Fruit fly (Drosophila melanogaster) whole organism, prepupa: ENCODE results near the gene CG17707.

ENCODE experiments used
- Blimp-1 ChIP-seq: fragments of 200-800 bp; sonication (Bioruptor generic); optimal IDR thresholded peaks from 3 replicates; lab custom pipeline; 2017; ENCODE audit warnings: missing biosample characterization, missing genetic modification characterization, mild to moderate bottlenecking, moderate library complexity, missing genetic modification reagents
- CG10669 ChIP-seq: fragments of 200-800 bp; sonication (Bioruptor generic); optimal IDR thresholded peaks from 3 replicates; lab custom pipeline; 2018; ENCODE audit warnings: missing biosample characterization, mild to moderate bottlenecking, missing genetic modification characterization, moderate library complexity
- CG11294 ChIP-seq: fragments of 200-800 bp; sonication (Bioruptor generic); IDR thresholded peaks from 2 replicates; pipeline ENCODE4 v1.3.6; 2022; ENCODE audit warnings: missing biosample characterization, missing genetic modification characterization
- CG11762 ChIP-seq: fragments of 200-800 bp; sonication (Bioruptor generic); optimal IDR thresholded peaks from 3 replicates; lab custom pipeline; 2016; ENCODE audit warnings: missing biosample characterization, missing genetic modification characterization; ENCODE audit not compliant: insufficient read depth
- CG11902 ChIP-seq: fragments of 200-800 bp; sonication (Bioruptor generic); optimal IDR thresholded peaks from 3 replicates; lab custom pipeline; 2016; ENCODE audit warnings: missing biosample characterization, missing genetic modification characterization
- CG15336 ChIP-seq: fragments of 200-800 bp; sonication (Bioruptor generic); IDR thresholded peaks from 2 replicates; pipeline ENCODE4 v1.3.6; 2022; ENCODE audit warnings: missing biosample characterization, missing genetic modification characterization
- CG1621 ChIP-seq: fragments of 200-800 bp; sonication (Bioruptor generic); optimal IDR thresholded peaks from 3 replicates; lab custom pipeline; 2018; ENCODE audit warnings: missing biosample characterization, mild to moderate bottlenecking, missing genetic modification characterization
- CG16779 ChIP-seq: fragments of 200-800 bp; sonication (Bioruptor generic); optimal IDR thresholded peaks from 3 replicates; lab custom pipeline; 2017; ENCODE audit warnings: missing biosample characterization, mild to moderate bottlenecking, missing genetic modification characterization
- CG34406 ChIP-seq: fragments of 200-800 bp; sonication (Bioruptor generic); optimal IDR thresholded peaks from 3 replicates; lab custom pipeline; 2016; ENCODE audit warnings: missing biosample characterization, missing genetic modification characterization
- CG3919 ChIP-seq: fragments of 200-800 bp; sonication (Bioruptor generic); optimal IDR thresholded peaks from 3 replicates; lab custom pipeline; 2016; ENCODE audit warnings: missing biosample characterization, missing genetic modification characterization
- CG4318 ChIP-seq: fragments of 200-800 bp; sonication (Bioruptor generic); optimal IDR thresholded peaks from 3 replicates; lab custom pipeline; 2017; ENCODE audit warnings: missing biosample characterization, mild to moderate bottlenecking, missing genetic modification characterization
- CG6163 ChIP-seq: fragments of 200-800 bp; sonication (Bioruptor generic); IDR thresholded peaks from 3 replicates; pipeline ENCODE4 v1.3.6; 2022; ENCODE audit warnings: missing biosample characterization, missing genetic modification characterization
- CG6276 ChIP-seq: fragments of 200-800 bp; sonication (Bioruptor generic); optimal IDR thresholded peaks from 2 replicates; lab custom pipeline; 2017; ENCODE audit warnings: missing biosample characterization, mild to moderate bottlenecking, missing genetic modification characterization
- CG6792 ChIP-seq: fragments of 200-800 bp; sonication (Bioruptor generic); optimal IDR thresholded peaks from 3 replicates; lab custom pipeline; 2016; ENCODE audit warnings: missing biosample characterization, missing genetic modification characterization
- CG6808 ChIP-seq: fragments of 200-800 bp; sonication (Bioruptor generic); optimal IDR thresholded peaks from 3 replicates; lab custom pipeline; 2017; ENCODE audit warnings: missing biosample characterization, missing genetic modification characterization, mild to moderate bottlenecking, moderate library complexity, missing genetic modification reagents
- CG6854 ChIP-seq: fragments of 200-800 bp; sonication (Bioruptor generic); optimal IDR thresholded peaks from 2 replicates; lab custom pipeline; 2017; ENCODE audit warnings: missing biosample characterization, mild to moderate bottlenecking, missing genetic modification characterization
- CG7368 ChIP-seq: fragments of 200-800 bp; sonication (Bioruptor generic); optimal IDR thresholded peaks from 3 replicates; lab custom pipeline; 2016; ENCODE audit warnings: missing biosample characterization, missing genetic modification characterization
- CG8119 ChIP-seq: fragments of 200-800 bp; sonication (Bioruptor generic); IDR thresholded peaks from 3 replicates; pipeline ENCODE4 v1.3.6; 2022; ENCODE audit warnings: missing biosample characterization, missing genetic modification characterization
- CG8319 ChIP-seq: fragments of 200-800 bp; sonication (Bioruptor generic); optimal IDR thresholded peaks from 3 replicates; lab custom pipeline; 2016; ENCODE audit warnings: missing biosample characterization, missing genetic modification characterization
- CG8632 ChIP-seq: fragments of 200-800 bp; sonication (Bioruptor generic); optimal IDR thresholded peaks from 3 replicates; lab custom pipeline; 2016; ENCODE audit warnings: missing biosample characterization, missing genetic modification characterization
- CG9139 ChIP-seq: fragments of 200-800 bp; sonication (Bioruptor generic); optimal IDR thresholded peaks from 3 replicates; lab custom pipeline; 2017; ENCODE audit warnings: missing biosample characterization, mild to moderate bottlenecking, missing genetic modification characterization
- Eip78C ChIP-seq: fragments of 200-800 bp; sonication (Bioruptor generic); peaks from one replicate; lab custom pipeline; 2016; ENCODE audit warnings: missing biosample characterization, missing genetic modification characterization
- Eip93F ChIP-seq: fragments of 200-800 bp; sonication (Bioruptor generic); optimal IDR thresholded peaks from 2 replicates; lab custom pipeline; 2016; ENCODE audit warnings: missing biosample characterization, mild to moderate bottlenecking, missing genetic modification characterization
- Ets21C ChIP-seq: fragments of 200-800 bp; sonication (Bioruptor generic); optimal IDR thresholded peaks from 3 replicates; lab custom pipeline; 2016; ENCODE audit warnings: missing biosample characterization, missing genetic modification characterization
- Ets96B ChIP-seq: fragments of 200-800 bp; optimal IDR thresholded peaks from 2 replicates; lab custom pipeline; 2019; ENCODE audit warnings: missing biosample characterization, mild to moderate bottlenecking, missing genetic modification characterization, moderate library complexity
- Gug ChIP-seq: fragments of 200-800 bp; sonication (Bioruptor generic); IDR thresholded peaks from 2 replicates; pipeline ENCODE4 v1.3.6; 2022; ENCODE audit warnings: missing biosample characterization, missing genetic modification characterization
- Hr38 ChIP-seq: sonication (Bioruptor generic); optimal IDR thresholded peaks from 2 replicates; lab custom pipeline; 2016; ENCODE audit warnings: missing biosample characterization, missing genetic modification characterization
- Hr39 ChIP-seq: fragments of 200-800 bp; sonication (Bioruptor generic); optimal IDR thresholded peaks from 2 replicates; lab custom pipeline; 2016; ENCODE audit warnings: missing biosample characterization, missing genetic modification characterization
- Hr4 ChIP-seq: fragments of 200-800 bp; sonication (Bioruptor generic); optimal IDR thresholded peaks from 3 replicates; lab custom pipeline; 2016; ENCODE audit warnings: missing biosample characterization, missing genetic modification characterization
- Lpt ChIP-seq: fragments of 200-800 bp; sonication (Bioruptor generic); optimal IDR thresholded peaks from 3 replicates; lab custom pipeline; 2016; ENCODE audit warnings: missing biosample characterization, missing genetic modification characterization
- Met ChIP-seq: fragments of 200-800 bp; sonication (Bioruptor generic); optimal IDR thresholded peaks from 3 replicates; lab custom pipeline; 2016; ENCODE audit warnings: missing biosample characterization, missing genetic modification characterization
- OdsH ChIP-seq: fragments of 200-800 bp; sonication (Bioruptor generic); optimal IDR thresholded peaks from 3 replicates; lab custom pipeline; 2016; ENCODE audit warnings: missing biosample characterization, missing genetic modification characterization
- Smox ChIP-seq: fragments of 200-800 bp; sonication (Bioruptor generic); optimal IDR thresholded peaks from 3 replicates; lab custom pipeline; 2016; ENCODE audit warnings: missing biosample characterization, missing genetic modification characterization
- Sox14 ChIP-seq: fragments of 200-800 bp; sonication (Bioruptor generic); optimal IDR thresholded peaks from 3 replicates; lab custom pipeline; 2016; ENCODE audit warnings: missing biosample characterization, missing genetic modification characterization
- Sox15 ChIP-seq: fragments of 200-800 bp; sonication (Bioruptor generic); optimal IDR thresholded peaks from 3 replicates; lab custom pipeline; 2016; ENCODE audit warnings: missing biosample characterization, missing genetic modification characterization
- achi ChIP-seq: fragments of 200-800 bp; sonication (Bioruptor generic); optimal IDR thresholded peaks from 3 replicates; lab custom pipeline; 2016; ENCODE audit warnings: missing biosample characterization, missing genetic modification characterization
- acj6 ChIP-seq: fragments of 200-800 bp; sonication (Bioruptor generic); optimal IDR thresholded peaks from 3 replicates; lab custom pipeline; 2016; ENCODE audit warnings: missing biosample characterization, missing genetic modification characterization
- cyc ChIP-seq: fragments of 200-800 bp; sonication (Bioruptor generic); optimal IDR thresholded peaks from 3 replicates; lab custom pipeline; 2016; ENCODE audit warnings: missing biosample characterization, missing genetic modification characterization
- dac ChIP-seq: fragments of 200-800 bp; sonication (Bioruptor generic); optimal IDR thresholded peaks from 2 replicates; lab custom pipeline; 2017; ENCODE audit warnings: missing biosample characterization, mild to moderate bottlenecking, missing genetic modification characterization
- dsx ChIP-seq: fragments of 200-800 bp; optimal IDR thresholded peaks from 3 replicates; lab custom pipeline; 2019; ENCODE audit warnings: missing biosample characterization, mild to moderate bottlenecking, missing genetic modification characterization, moderate library complexity; ENCODE audit not compliant: poor library complexity, severe bottlenecking
- fd59A ChIP-seq: fragments of 200-800 bp; sonication (Bioruptor generic); optimal IDR thresholded peaks from 2 replicates; lab custom pipeline; 2017; ENCODE audit warnings: missing biosample characterization, mild to moderate bottlenecking, missing genetic modification characterization, missing genetic modification reagents
- fkh ChIP-seq: fragments of 200-800 bp; sonication (Bioruptor generic); optimal IDR thresholded peaks from 3 replicates; lab custom pipeline; 2017; ENCODE audit warnings: missing biosample characterization, mild to moderate bottlenecking, missing genetic modification characterization, moderate library complexity
- lz ChIP-seq: fragments of 200-800 bp; sonication (Bioruptor generic); optimal IDR thresholded peaks from 3 replicates; lab custom pipeline; 2016; ENCODE audit warnings: missing biosample characterization, missing genetic modification characterization
- net ChIP-seq: fragments of 200-800 bp; sonication (Bioruptor generic); optimal IDR thresholded peaks from 3 replicates; lab custom pipeline; 2016; ENCODE audit warnings: missing biosample characterization, missing genetic modification characterization
- pdm3 ChIP-seq: fragments of 200-800 bp; sonication (Bioruptor generic); optimal IDR thresholded peaks from 3 replicates; lab custom pipeline; 2016; ENCODE audit warnings: missing biosample characterization, missing genetic modification characterization
- vri ChIP-seq: fragments of 200-800 bp; sonication (Bioruptor generic); optimal IDR thresholded peaks from 3 replicates; lab custom pipeline; 2016; ENCODE audit warnings: missing biosample characterization, mild to moderate bottlenecking, missing genetic modification characterization

Gene CG17707

dm6 chrX:175542-176197, 27.4 kb upstream of the CG17707 start (continued):
- TF ChIP-seq CG11902 (GFP tag; lab: Kevin White, UChicago) (peak; percentile 48), Sox15 (GFP tag; lab: Kevin White, UChicago) (peak; percentile 20), Hr39 (GFP tag; lab: Kevin White, UChicago) (peak; percentile 87), Smox (GFP tag; lab: Kevin White, UChicago) (peak; percentile 86), Hr38 (GFP tag; lab: Kevin White, UChicago) (no peak), Eip93F (GFP tag; lab: Kevin White, UChicago) (peak; percentile 19), Met (GFP tag; lab: Kevin White, UChicago) (peak; percentile 92), achi (GFP tag; lab: Kevin White, UChicago) (peak; percentile 87), OdsH (peak; percentile 84), CG11294 (GFP tag; lab: Robert Waterston, UW) (no peak), cyc (GFP tag; lab: Kevin White, UChicago) (peak; percentile 78), Eip78C (GFP tag; lab: Kevin White, UChicago) (peak; percentile 93), CG6163 (peak; percentile 58; the same call in 1 of the 3 replicates), CG16779 (tag; lab: Kevin White, UChicago) (peak; percentile 48), CG8632 (GFP tag; lab: Kevin White, UChicago) (peak; percentile 68), CG6792 (GFP tag; lab: Kevin White, UChicago) (peak; percentile 77), dac (GFP tag; lab: Kevin White, UChicago) (peak; percentile 39), CG34406 (GFP tag; lab: Kevin White, UChicago) (peak; percentile 74), CG6808 (GFP tag; lab: Kevin White, UChicago) (peak; percentile 59), dsx (peak; percentile 43), Lpt (GFP tag; lab: Kevin White, UChicago) (peak; percentile 72), acj6 (GFP tag; lab: Kevin White, UChicago) (peak; percentile 79)
- TF ChIP-seq, all 60 proteins: peak for 56

- no peak for TF ChIP-seq fd59A (GFP tag; lab: Kevin White, UChicago)
- peak; percentile 9 for TF ChIP-seq vri (GFP tag; lab: Kevin White, UChicago)
- TF ChIP-seq CG11902 (GFP tag; lab: Kevin White, UChicago): peak; percentile 18
- TF ChIP-seq CG6854 (GFP tag; lab: Kevin White, UChicago): no peak
- TF ChIP-seq CG4318 (GFP tag; lab: Kevin White, UChicago): no peak
- peak; percentile 79 for TF ChIP-seq Eip78C (GFP tag; lab: Kevin White, UChicago)
- TF ChIP-seq achi (GFP tag; lab: Kevin White, UChicago): peak; percentile 30
- no peak for TF ChIP-seq Eip93F (GFP tag; lab: Kevin White, UChicago)
- peak; percentile 42 for TF ChIP-seq CG34406 (GFP tag; lab: Kevin White, UChicago)
- TF ChIP-seq Ets21C: peak; percentile 41
- no peak for TF ChIP-seq CG1621 (tag; lab: Kevin White, UChicago)
- TF ChIP-seq net: peak; percentile 18
- no peak for TF ChIP-seq Ets96B (tag; lab: Kevin White, UChicago)
- TF ChIP-seq acj6 (GFP tag; lab: Kevin White, UChicago): peak; percentile 20
- TF ChIP-seq fkh: no peak
- no peak for TF ChIP-seq dac (GFP tag; lab: Kevin White, UChicago)
- TF ChIP-seq CG8632 (GFP tag; lab: Kevin White, UChicago): peak; percentile 12
- no peak for TF ChIP-seq Blimp-1
- TF ChIP-seq CG16779 (tag; lab: Kevin White, UChicago): no peak
- TF ChIP-seq CG6792 (GFP tag; lab: Kevin White, UChicago): peak; percentile 43
- no peak for TF ChIP-seq CG9139
- TF ChIP-seq dsx: no peak
- peak; percentile 56 for TF ChIP-seq Met (GFP tag; lab: Kevin White, UChicago)
- no peak for TF ChIP-seq CG11762 (GFP tag; lab: Kevin White, UChicago)
- TF ChIP-seq CG8319 (GFP tag; lab: Kevin White, UChicago): no peak
- TF ChIP-seq CG10669 (GFP tag; lab: Kevin White, UChicago): no peak
- peak; percentile 25 for TF ChIP-seq lz (GFP tag; lab: Kevin White, UChicago)
- TF ChIP-seq cyc (GFP tag; lab: Kevin White, UChicago): peak; percentile 36
- TF ChIP-seq CG3919 (GFP tag; lab: Kevin White, UChicago): peak; percentile 31
- no peak for TF ChIP-seq CG15336
- no peak for TF ChIP-seq Hr38 (GFP tag; lab: Kevin White, UChicago)
- peak; percentile 56 for TF ChIP-seq Hr39 (GFP tag; lab: Kevin White, UChicago)
- no peak for TF ChIP-seq CG8119
- TF ChIP-seq Gug (GFP tag; lab: Robert Waterston, UW): no peak
- no peak for TF ChIP-seq CG6276 (GFP tag; lab: Kevin White, UChicago)
- peak; percentile 44 for TF ChIP-seq pdm3 (GFP tag; lab: Kevin White, UChicago)
- TF ChIP-seq CG7368 (GFP tag; lab: Kevin White, UChicago): no peak
- no peak for TF ChIP-seq Hr4
- peak; percentile 33 for TF ChIP-seq Sox14 (GFP tag; lab: Kevin White, UChicago)
Measured at dm6 chrX:173544-173943, 25.3 kb upstream of the CG17707 start.
